Worm (Caenorhabditis elegans) whole organism, young adult: ENCODE measurements around the gene W07G4.1.

Experiments used
- B0261.1 ChIP-seq: sonication (generic microtip); optimal IDR thresholded peaks from 2 replicates; lab custom pipeline; 2016; ENCODE audit warnings: mild to moderate bottlenecking, missing genetic modification characterization, moderate library complexity, missing compliant biosample characterization
- C17E4.6 ChIP-seq: fragments of 200-800 bp; sonication (Bioruptor generic); IDR thresholded peaks from 2 replicates; pipeline ENCODE4 v1.3.6; 2022; ENCODE audit warnings: missing genetic modification reagents, missing genetic modification characterization, missing compliant biosample characterization
- F23B12.7 ChIP-seq: sonication (generic microtip); optimal IDR thresholded peaks from 2 replicates; lab custom pipeline; 2017; ENCODE audit warnings: missing genetic modification characterization, mild to moderate bottlenecking, missing compliant biosample characterization, antibody characterized with exemption, moderate library complexity; ENCODE audit not compliant: insufficient read depth
- F33H1.4 ChIP-seq: fragments of 200-800 bp; sonication (Bioruptor generic); IDR thresholded peaks from 2 replicates; pipeline ENCODE4 v1.3.6; 2022; ENCODE audit warnings: missing genetic modification reagents, missing genetic modification characterization, missing compliant biosample characterization
- F39B2.1 ChIP-seq: fragments of 200-800 bp; sonication (Bioruptor generic); IDR thresholded peaks from 2 replicates; pipeline ENCODE4 v1.3.6; 2022; ENCODE audit warnings: missing genetic modification reagents, missing genetic modification characterization, missing compliant biosample characterization
- F52B5.7 ChIP-seq: sonication (generic microtip); optimal IDR thresholded peaks from 2 replicates; lab custom pipeline; 2016; ENCODE audit warnings: mild to moderate bottlenecking, missing genetic modification characterization, missing compliant biosample characterization
- F57C9.4 ChIP-seq: sonication (generic microtip); optimal IDR thresholded peaks from 2 replicates; lab custom pipeline; 2017; ENCODE audit warnings: mild to moderate bottlenecking, missing genetic modification characterization, missing compliant biosample characterization
- K11D2.4 ChIP-seq: fragments of 200-800 bp; sonication (Bioruptor generic); IDR thresholded peaks from 2 replicates; pipeline ENCODE4 v1.3.6; 2022; ENCODE audit warnings: missing genetic modification reagents, missing genetic modification characterization, missing compliant biosample characterization
- K12H6.12 ChIP-seq: fragments of 200-800 bp; sonication (Bioruptor generic); optimal IDR thresholded peaks from 2 replicates; lab custom pipeline; 2018; ENCODE audit warnings: mild to moderate bottlenecking, missing genetic modification characterization, missing compliant biosample characterization
- Y53F4B.3 ChIP-seq: fragments of 200-800 bp; sonication (Bioruptor generic); IDR thresholded peaks from 2 replicates; pipeline ENCODE4 v1.3.6; 2022; ENCODE audit warnings: missing genetic modification reagents, missing genetic modification characterization, missing compliant biosample characterization
- Y53G8AR.9 ChIP-seq: fragments of 200-800 bp; sonication (Bioruptor generic); conservative IDR thresholded peaks from 2 replicates; pipeline ENCODE4 v1.3.6; 2022; ENCODE audit warnings: missing genetic modification reagents, missing genetic modification characterization, missing compliant biosample characterization
- Y79H2A.3 ChIP-seq: fragments of 200-800 bp; sonication (Bioruptor generic); conservative IDR thresholded peaks from 2 replicates; pipeline ENCODE4 v1.3.6; 2022; ENCODE audit warnings: missing genetic modification reagents, missing genetic modification characterization, missing compliant biosample characterization
- ZK185.1 ChIP-seq: sonication (generic microtip); optimal IDR thresholded peaks from 2 replicates; lab custom pipeline; 2016; ENCODE audit warnings: mild to moderate bottlenecking, missing genetic modification characterization, missing compliant biosample characterization; ENCODE audit not compliant: poor library complexity, severe bottlenecking
- akir-1 ChIP-seq: fragments of 200-800 bp; sonication (Bioruptor generic); optimal IDR thresholded peaks from 2 replicates; lab custom pipeline; 2018; ENCODE audit warnings: mild to moderate bottlenecking, missing genetic modification characterization, moderate library complexity, missing compliant biosample characterization
- aptf-2 ChIP-seq: fragments of 200-800 bp; sonication (Bioruptor generic); conservative IDR thresholded peaks from 2 replicates; pipeline ENCODE4 v1.3.6; 2022; ENCODE audit warnings: missing genetic modification reagents, missing genetic modification characterization, missing compliant biosample characterization
- athp-1 ChIP-seq: sonication (generic microtip); optimal IDR thresholded peaks from 2 replicates; lab custom pipeline; 2017; ENCODE audit warnings: mild to moderate bottlenecking, missing genetic modification characterization, missing compliant biosample characterization
- ccch-3 ChIP-seq: fragments of 200-800 bp; sonication (Bioruptor generic); optimal IDR thresholded peaks from 2 replicates; lab custom pipeline; 2018; ENCODE audit warnings: mild to moderate bottlenecking, missing genetic modification characterization, missing compliant biosample characterization
- ceh-100 ChIP-seq: fragments of 200-800 bp; sonication (Bioruptor generic); IDR thresholded peaks from 2 replicates; pipeline ENCODE4 v1.3.6; 2022; ENCODE audit warnings: missing genetic modification reagents, missing genetic modification characterization, missing compliant biosample characterization
- ceh-27 ChIP-seq: fragments of 200-800 bp; sonication (Bioruptor generic); optimal IDR thresholded peaks from 2 replicates; lab custom pipeline; 2018; ENCODE audit warnings: mild to moderate bottlenecking, missing genetic modification characterization, moderate library complexity, missing compliant biosample characterization
- ceh-40 ChIP-seq: fragments of 200-800 bp; sonication (Bioruptor generic); IDR thresholded peaks from 2 replicates; pipeline ENCODE4 v1.3.6; 2022; ENCODE audit warnings: missing genetic modification characterization, missing compliant biosample characterization
- ceh-58 ChIP-seq: fragments of 200-800 bp; sonication (Bioruptor generic); IDR thresholded peaks from 2 replicates; pipeline ENCODE4 v1.3.6; 2022; ENCODE audit warnings: missing genetic modification characterization, missing compliant biosample characterization
- ceh-79 ChIP-seq: sonication (generic microtip); optimal IDR thresholded peaks from 2 replicates; lab custom pipeline; 2017; ENCODE audit warnings: mild to moderate bottlenecking, missing genetic modification characterization, missing compliant biosample characterization
- dpff-1 ChIP-seq: sonication (generic microtip); optimal IDR thresholded peaks from 2 replicates; lab custom pipeline; 2017; ENCODE audit warnings: mild to moderate bottlenecking, missing genetic modification characterization, missing compliant biosample characterization
- dpl-1 ChIP-seq: fragments of 150-350 bp; optimal IDR thresholded peaks from 2 replicates; lab custom pipeline; 2014; ENCODE audit warnings: missing biosample characterization, missing genetic modification reagents, missing genetic modification characterization
- egl-18 ChIP-seq: fragments of 200-800 bp; sonication (Bioruptor generic); IDR thresholded peaks from 2 replicates; pipeline ENCODE4 v1.3.6; 2022; ENCODE audit warnings: missing genetic modification reagents, missing genetic modification characterization, missing compliant biosample characterization
- ets-4 ChIP-seq: fragments of 200-800 bp; sonication (Bioruptor generic); optimal IDR thresholded peaks from 2 replicates; lab custom pipeline; 2018; ENCODE audit warnings: mild to moderate bottlenecking, missing genetic modification characterization, missing compliant biosample characterization
- hlh-26 ChIP-seq: fragments of 200-800 bp; sonication (Bioruptor generic); conservative IDR thresholded peaks from 2 replicates; pipeline ENCODE4 v1.3.6; 2022; ENCODE audit warnings: missing genetic modification reagents, missing genetic modification characterization, missing compliant biosample characterization
- hmg-1.2 ChIP-seq: fragments of 200-800 bp; sonication (Bioruptor generic); IDR thresholded peaks from 2 replicates; pipeline ENCODE4 v1.3.6; 2022; ENCODE audit warnings: missing genetic modification reagents, missing genetic modification characterization, missing compliant biosample characterization
- hsf-1 ChIP-seq: fragments of 200-800 bp; sonication (Bioruptor generic); IDR thresholded peaks from 2 replicates; pipeline ENCODE4 v1.3.6; 2022; ENCODE audit warnings: missing genetic modification reagents, missing genetic modification characterization, missing compliant biosample characterization
- lin-40 ChIP-seq: sonication (generic microtip); optimal IDR thresholded peaks from 2 replicates; lab custom pipeline; 2016; ENCODE audit warnings: missing genetic modification characterization, mild to moderate bottlenecking, missing compliant biosample characterization, missing genotype, missing genetic modification reagents
- lir-1 ChIP-seq: fragments of 200-800 bp; sonication (Bioruptor generic); conservative IDR thresholded peaks from 2 replicates; pipeline ENCODE4 v1.3.6; 2022; ENCODE audit warnings: missing genetic modification reagents, missing genetic modification characterization, missing compliant biosample characterization
- madf-3 ChIP-seq: fragments of 200-800 bp; sonication (Bioruptor generic); IDR thresholded peaks from 2 replicates; pipeline ENCODE4 v1.3.6; 2022; ENCODE audit warnings: missing genetic modification reagents, missing genetic modification characterization, missing compliant biosample characterization
- madf-8 ChIP-seq: fragments of 200-800 bp; sonication (Bioruptor generic); conservative IDR thresholded peaks from 2 replicates; pipeline ENCODE4 v1.3.6; 2022; ENCODE audit warnings: missing genetic modification reagents, missing genetic modification characterization, missing compliant biosample characterization
- mel-28 ChIP-seq: sonication (generic microtip); optimal IDR thresholded peaks from 2 replicates; lab custom pipeline; 2016; ENCODE audit warnings: borderline replicate concordance, mild to moderate bottlenecking, missing genetic modification characterization, missing compliant biosample characterization
- nfya-1 ChIP-seq: sonication (generic microtip); optimal IDR thresholded peaks from 2 replicates; lab custom pipeline; 2017; ENCODE audit warnings: antibody characterized with exemption, missing compliant biosample characterization, missing genetic modification characterization, borderline replicate concordance; ENCODE audit not compliant: insufficient read depth
- nhr-27 ChIP-seq: fragments of 200-800 bp; sonication (Bioruptor generic); optimal IDR thresholded peaks from 2 replicates; lab custom pipeline; 2018; ENCODE audit warnings: mild to moderate bottlenecking, missing genetic modification characterization, moderate library complexity, missing compliant biosample characterization
- nhr-80 ChIP-seq: sonication (generic microtip); optimal IDR thresholded peaks from 2 replicates; lab custom pipeline; 2016; ENCODE audit warnings: missing genetic modification characterization, missing compliant biosample characterization
- nhr-90 ChIP-seq: sonication (generic microtip); optimal IDR thresholded peaks from 2 replicates; lab custom pipeline; 2016; ENCODE audit warnings: missing genotype, mild to moderate bottlenecking, missing genetic modification characterization, missing compliant biosample characterization
- rec-8 ChIP-seq, 2 experiments: sonication (generic microtip); optimal IDR thresholded peaks; 2 replicates each; lab custom pipeline; 2016; ENCODE audit warnings: mild to moderate bottlenecking in 2 of 2, missing genetic modification characterization in 2 of 2, missing genetic modification reagents in 2 of 2, missing genotype in 2 of 2, missing biosample characterization in 1 of 2, missing compliant biosample characterization in 1 of 2, moderate library complexity in 1 of 2
- sdz-38 ChIP-seq: sonication (generic microtip); optimal IDR thresholded peaks from 2 replicates; lab custom pipeline; 2016; ENCODE audit warnings: missing genotype, missing genetic modification characterization, missing compliant biosample characterization
- snpc-1.1 ChIP-seq: sonication (generic microtip); optimal IDR thresholded peaks from 2 replicates; lab custom pipeline; 2017; ENCODE audit warnings: missing genetic modification characterization, mild to moderate bottlenecking, missing compliant biosample characterization, antibody characterized with exemption, moderate library complexity, missing genotype, missing genetic modification reagents; ENCODE audit not compliant: insufficient read depth
- snpc-4 ChIP-seq, 5 experiments: fragments of 150-350 bp in 1 of 5; sonication (generic microtip) in 4 of 5; optimal IDR thresholded peaks; 2 replicates each; lab custom pipeline; 2014 to 2018; ENCODE audit warnings: missing genetic modification characterization in 5 of 5, missing biosample characterization in 3 of 5, antibody characterized with exemption in 2 of 5, mild to moderate bottlenecking in 2 of 5, missing compliant biosample characterization in 2 of 5, missing genotype in 2 of 5, moderate library complexity in 2 of 5, missing genetic modification reagents in 1 of 5
- tbx-9 ChIP-seq: sonication (generic microtip); optimal IDR thresholded peaks from 2 replicates; lab custom pipeline; 2016; ENCODE audit warnings: borderline replicate concordance, missing genetic modification characterization, inconsistent platforms, missing compliant biosample characterization
- ztf-18 ChIP-seq: sonication (generic microtip); optimal IDR thresholded peaks from 2 replicates; lab custom pipeline; 2016; ENCODE audit warnings: missing genotype, mild to moderate bottlenecking, missing genetic modification characterization, missing compliant biosample characterization
- ztf-22 ChIP-seq: fragments of 200-800 bp; sonication (Bioruptor generic); optimal IDR thresholded peaks from 2 replicates; lab custom pipeline; 2018; ENCODE audit warnings: mild to moderate bottlenecking, missing genetic modification characterization, moderate library complexity, missing compliant biosample characterization
- ztf-25 ChIP-seq: fragments of 200-800 bp; sonication (Bioruptor generic); IDR thresholded peaks from 2 replicates; pipeline ENCODE4 v1.3.6; 2022; ENCODE audit warnings: missing genetic modification reagents, missing genetic modification characterization, missing compliant biosample characterization

The W07G4.1 gene

ce11 chrV:13043195-13043762 is 10.0 kb downstream of the W07G4.1 start, which contains the start of gene lap-2 (continued):
- TF ChIP-seq ceh-40 (GFP tag; lab: Robert Waterston, UW) (no peak), dpff-1 (tag; lab: Kevin White, UChicago) (no peak), ceh-100 (no peak), ceh-27 (GFP tag; lab: Kevin White, UChicago) (no peak), madf-3 (GFP tag; lab: Robert Waterston, UW) (no peak), F23B12.7 (tag; lab: Kevin White, UChicago) (no peak), mel-28 (tag; lab: Kevin White, UChicago) (no peak), akir-1 (GFP tag; lab: Kevin White, UChicago) (no peak), ztf-18 (tag; lab: Kevin White, UChicago) (no peak), aptf-2 (GFP tag; lab: Robert Waterston, UW) (no peak), F52B5.7 (no peak), lin-40 (tag; lab: Kevin White, UChicago) (peak; percentile 5), ceh-79 (tag; lab: Kevin White, UChicago) (no peak), hsf-1 (GFP tag; lab: Robert Waterston, UW) (no peak), egl-18 (GFP tag; lab: Robert Waterston, UW) (no peak), snpc-1.1 (tag; lab: Kevin White, UChicago) (no peak), tbx-9 (tag; lab: Kevin White, UChicago) (no peak), ztf-25 (GFP tag; lab: Robert Waterston, UW) (no peak), ZK185.1 (tag; lab: Kevin White, UChicago) (peak; percentile 46), B0261.1 (tag; lab: Kevin White, UChicago) (no peak), nfya-1 (tag; lab: Kevin White, UChicago) (no peak), hlh-26 (GFP tag; lab: Robert Waterston, UW) (no peak), C17E4.6 (GFP tag; lab: Robert Waterston, UW) (no peak), F57C9.4 (tag; lab: Kevin White, UChicago) (no peak), madf-8 (GFP tag; lab: Robert Waterston, UW) (no peak), Y79H2A.3 (GFP tag; lab: Robert Waterston, UW) (no peak), athp-1 (no peak), ets-4 (GFP tag; lab: Kevin White, UChicago) (peak; percentile 64), K12H6.12 (tag; lab: Kevin White, UChicago) (no peak), nhr-27 (no peak), nhr-80 (tag; lab: Kevin White, UChicago) (peak; percentile 82), ztf-22 (GFP tag; lab: Kevin White, UChicago) (peak; percentile 33), nhr-90 (peak; percentile 46), lir-1 (GFP tag; lab: Robert Waterston, UW) (no peak), ceh-58 (GFP tag; lab: Robert Waterston, UW) (no peak), hmg-1.2 (no peak), ccch-3 (GFP tag; lab: Kevin White, UChicago) (no peak), F33H1.4 (GFP tag; lab: Robert Waterston, UW) (no peak), rec-8 (tag; optimal IDR thresholded peaks at IDR 0.05; lab: Kevin White, UChicago) (no peak), snpc-4 (GFP tag; optimal IDR thresholded peaks at IDR 0.05; lab: Kevin White, UChicago) (no peak), snpc-4 (tag; optimal IDR thresholded peaks at IDR 0.05; lab: Kevin White, UChicago) (peak in 1 of 4 experiments; percentile 26), dpl-1 (GFP tag; lab: Kevin White, UChicago) (no peak), Y53G8AR.9 (no peak), Y53F4B.3 (GFP tag; lab: Robert Waterston, UW) (no peak), F39B2.1 (GFP tag; lab: Robert Waterston, UW) (no peak), K11D2.4 (GFP tag; lab: Robert Waterston, UW) (0 out of 2 replicates have a peak, but pooled peaks have one; percentile 33), sdz-38 (tag; lab: Kevin White, UChicago) (no peak)
